Fruit fly (Drosophila melanogaster) whole organism, embryonic: ENCODE results near the gene ich.

Experiments
- ATbp ChIP-seq: fragments of 200-800 bp; sonication (Bioruptor generic); optimal IDR thresholded peaks from 2 replicates; lab custom pipeline; 2017; ENCODE audit warnings: missing biosample characterization, mild to moderate bottlenecking, missing genetic modification characterization, missing genetic modification reagents
- Asciz ChIP-seq: fragments of 200-800 bp; sonication (Bioruptor generic); optimal IDR thresholded peaks from 2 replicates; lab custom pipeline; 2017; ENCODE audit warnings: missing biosample characterization, mild to moderate bottlenecking, missing genetic modification characterization, missing genetic modification reagents
- Atf3 ChIP-seq: fragments of 200-800 bp; sonication (Bioruptor generic); optimal IDR thresholded peaks from 3 replicates; lab custom pipeline; 2016; ENCODE audit warnings: missing biosample characterization, missing genetic modification characterization
- B-H2 ChIP-seq: fragments of 200-800 bp; sonication (Bioruptor generic); optimal IDR thresholded peaks from 2 replicates; lab custom pipeline; 2018; ENCODE audit warnings: missing biosample characterization, mild to moderate bottlenecking, missing genetic modification characterization
- CG10654 ChIP-seq: fragments of 200-800 bp; sonication (Bioruptor generic); optimal IDR thresholded peaks from 2 replicates; lab custom pipeline; 2016; ENCODE audit warnings: missing biosample characterization, missing genetic modification characterization
- CG13287 ChIP-seq: fragments of 200-800 bp; sonication (Bioruptor generic); IDR thresholded peaks from 2 replicates; pipeline ENCODE4 v1.3.6; 2022; ENCODE audit warnings: missing biosample characterization, missing genetic modification characterization; ENCODE audit not compliant: partially characterized antibody
- CG17328 ChIP-seq: fragments of 200-800 bp; sonication (Bioruptor generic); IDR thresholded peaks from 2 replicates; pipeline ENCODE4 v1.3.6; 2022; ENCODE audit warnings: missing biosample characterization, missing genetic modification characterization
- CG18262 ChIP-seq: fragments of 200-800 bp; optimal IDR thresholded peaks from 3 replicates; lab custom pipeline; 2019; ENCODE audit warnings: missing biosample characterization, mild to moderate bottlenecking, missing genetic modification characterization, moderate library complexity
- CG18764 ChIP-seq: fragments of 200-800 bp; sonication (Bioruptor generic); optimal IDR thresholded peaks from 3 replicates; lab custom pipeline; 2016; ENCODE audit warnings: missing biosample characterization, missing genetic modification characterization
- CG2199 ChIP-seq: fragments of 200-800 bp; sonication (Bioruptor generic); IDR thresholded peaks from 3 replicates; pipeline ENCODE4 v1.3.6; 2022; ENCODE audit warnings: missing biosample characterization, missing genetic modification characterization
- CG32772 ChIP-seq: fragments of 200-800 bp; sonication (Bioruptor generic); IDR thresholded peaks from 2 replicates; pipeline ENCODE4 v1.3.6; 2022; ENCODE audit warnings: missing biosample characterization, missing genetic modification characterization
- CG3407 ChIP-seq: fragments of 200-800 bp; sonication (Bioruptor generic); optimal IDR thresholded peaks from 2 replicates; lab custom pipeline; 2018; ENCODE audit warnings: missing biosample characterization, mild to moderate bottlenecking, missing genetic modification characterization
- CG3726 ChIP-seq: fragments of 200-800 bp; sonication (Bioruptor generic); IDR thresholded peaks from 3 replicates; pipeline ENCODE4, ENCODE4 v1.3.6; 2022; ENCODE audit warnings: missing biosample characterization, missing genetic modification characterization
- CG4328 ChIP-seq: fragments of 200-800 bp; sonication (Bioruptor generic); optimal IDR thresholded peaks from 3 replicates; lab custom pipeline; 2017; ENCODE audit warnings: missing biosample characterization, missing genetic modification reagents, missing genetic modification characterization
- CG7928 ChIP-seq: fragments of 200-800 bp; sonication (Bioruptor generic); optimal IDR thresholded peaks from 2 replicates; lab custom pipeline; 2017; ENCODE audit warnings: missing biosample characterization, mild to moderate bottlenecking, missing genetic modification characterization
- CG8359 ChIP-seq: fragments of 200-800 bp; sonication (Bioruptor generic); optimal IDR thresholded peaks from 2 replicates; lab custom pipeline; 2017; ENCODE audit warnings: missing biosample characterization, mild to moderate bottlenecking, missing genetic modification characterization, borderline replicate concordance
- CG8944 ChIP-seq: fragments of 200-800 bp; sonication (Bioruptor generic); optimal IDR thresholded peaks from 3 replicates; lab custom pipeline; 2016; ENCODE audit warnings: missing biosample characterization, missing genetic modification characterization
- CG9437 ChIP-seq: fragments of 200-800 bp; sonication (Bioruptor generic); optimal IDR thresholded peaks from 2 replicates; lab custom pipeline; 2018; ENCODE audit warnings: missing biosample characterization, mild to moderate bottlenecking, missing genetic modification characterization
- Dbx ChIP-seq: fragments of 200-800 bp; sonication (Bioruptor generic); IDR thresholded peaks from 3 replicates; pipeline ENCODE4 v1.3.6; 2022; ENCODE audit warnings: missing biosample characterization, missing genetic modification characterization
- Doc2 ChIP-seq: fragments of 200-800 bp; sonication (Bioruptor generic); IDR thresholded peaks from 2 replicates; pipeline ENCODE4 v1.3.6; 2022; ENCODE audit warnings: missing biosample characterization, missing genetic modification characterization
- Fer3 ChIP-seq: fragments of 200-800 bp; sonication (Bioruptor generic); optimal IDR thresholded peaks from 2 replicates; lab custom pipeline; 2018; ENCODE audit warnings: missing biosample characterization, mild to moderate bottlenecking, missing genetic modification characterization, moderate library complexity
- Gug ChIP-seq: fragments of 200-800 bp; sonication (Bioruptor generic); IDR thresholded peaks from 4 replicates; pipeline ENCODE4 v1.3.6; 2022; ENCODE audit warnings: missing biosample characterization, missing genetic modification characterization
- HLH3B ChIP-seq: fragments of 200-800 bp; sonication (Bioruptor generic); IDR thresholded peaks from 2 replicates; pipeline ENCODE4 v1.3.6; 2022; ENCODE audit warnings: missing biosample characterization, missing genetic modification characterization
- Hr78 ChIP-seq, 2 experiments: fragments of 200-800 bp in 1 of 2; fragments of >200 bp in 1 of 2; sonication (Bioruptor generic) in 1 of 2; optimal IDR thresholded peaks; 2 replicates each; lab custom pipeline; 2017 to 2019; ENCODE audit warnings: missing biosample characterization in 2 of 2, missing genetic modification characterization in 2 of 2, mild to moderate bottlenecking in 1 of 2, moderate library complexity in 1 of 2
- Hsf ChIP-seq: fragments of 200-800 bp; sonication (Bioruptor generic); optimal IDR thresholded peaks from 3 replicates; lab custom pipeline; 2016; ENCODE audit warnings: missing biosample characterization, missing genetic modification characterization
- MTF-1 ChIP-seq: fragments of 200-800 bp; sonication (Bioruptor generic); optimal IDR thresholded peaks from 2 replicates; lab custom pipeline; 2018; ENCODE audit warnings: missing biosample characterization, mild to moderate bottlenecking, missing genetic modification characterization, borderline replicate concordance
- Scr ChIP-seq: fragments of 200-800 bp; sonication (Bioruptor generic); IDR thresholded peaks from 2 replicates; pipeline ENCODE4 v1.3.6; 2022; ENCODE audit warnings: missing biosample characterization, missing genetic modification characterization; ENCODE audit not compliant: partially characterized antibody
- Ssrp ChIP-seq: fragments of 200-800 bp; sonication (Bioruptor generic); optimal IDR thresholded peaks from 2 replicates; lab custom pipeline; 2018; ENCODE audit warnings: missing biosample characterization, mild to moderate bottlenecking, missing genetic modification characterization, moderate library complexity
- abd-A ChIP-seq: fragments of 200-800 bp; sonication (Bioruptor generic); optimal IDR thresholded peaks from 3 replicates; lab custom pipeline; 2019; ENCODE audit warnings: missing biosample characterization, mild to moderate bottlenecking, missing genetic modification characterization, moderate library complexity
- al ChIP-seq: fragments of 200-800 bp; sonication (Bioruptor generic); IDR thresholded peaks from 2 replicates; pipeline ENCODE4 v1.3.6; 2022; ENCODE audit warnings: missing biosample characterization, missing genetic modification characterization
- az2 ChIP-seq: fragments of 200-800 bp; sonication (Bioruptor generic); optimal IDR thresholded peaks from 3 replicates; lab custom pipeline; 2016; ENCODE audit warnings: missing biosample characterization, missing genetic modification characterization
- bab2 ChIP-seq: fragments of 200-800 bp; sonication (Bioruptor generic); optimal IDR thresholded peaks from 2 replicates; lab custom pipeline; 2016; ENCODE audit warnings: missing biosample characterization, missing genetic modification characterization
- bigmax ChIP-seq: fragments of 200-800 bp; sonication (Bioruptor generic); optimal IDR thresholded peaks from 2 replicates; lab custom pipeline; 2018; ENCODE audit warnings: missing biosample characterization, mild to moderate bottlenecking, missing genetic modification characterization
- ci ChIP-seq: fragments of 200-800 bp; sonication (Bioruptor generic); IDR thresholded peaks from 3 replicates; pipeline ENCODE4 v1.3.6; 2022; ENCODE audit warnings: missing biosample characterization, missing genetic modification characterization
- danr ChIP-seq: fragments of 200-800 bp; sonication (Bioruptor generic); IDR thresholded peaks from 2 replicates; pipeline ENCODE4 v1.3.6; 2022; ENCODE audit warnings: missing biosample characterization, missing genetic modification characterization
- dmrt99B ChIP-seq: fragments of 200-800 bp; sonication (Bioruptor generic); optimal IDR thresholded peaks from 2 replicates; lab custom pipeline; 2018; ENCODE audit warnings: missing biosample characterization, mild to moderate bottlenecking, missing genetic modification characterization, moderate library complexity
- exex ChIP-seq: fragments of 200-800 bp; sonication (Bioruptor generic); optimal IDR thresholded peaks from 4 replicates; lab custom pipeline; 2018; ENCODE audit warnings: missing biosample characterization, mild to moderate bottlenecking, missing genetic modification characterization, moderate library complexity
- gce ChIP-seq: fragments of 200-800 bp; sonication (Bioruptor generic); IDR thresholded peaks from 3 replicates; pipeline ENCODE4 v1.3.6; 2022; ENCODE audit warnings: missing biosample characterization, missing genetic modification characterization
- gfzf ChIP-seq: fragments of 200-800 bp; sonication (Bioruptor generic); optimal IDR thresholded peaks from 2 replicates; lab custom pipeline; 2016; ENCODE audit warnings: missing biosample characterization, mild to moderate bottlenecking, missing genetic modification characterization, moderate library complexity
- ind ChIP-seq: fragments of 200-800 bp; sonication (Bioruptor generic); optimal IDR thresholded peaks from 3 replicates; lab custom pipeline; 2016; ENCODE audit warnings: missing biosample characterization, missing genetic modification characterization
- lab ChIP-seq: fragments of 200-800 bp; sonication (Bioruptor generic); optimal IDR thresholded peaks from 3 replicates; lab custom pipeline; 2017; ENCODE audit warnings: missing biosample characterization, missing genetic modification characterization, mild to moderate bottlenecking, moderate library complexity, missing genetic modification reagents
- pho ChIP-seq: fragments of 200-800 bp; sonication (Bioruptor generic); optimal IDR thresholded peaks from 2 replicates; lab custom pipeline; 2016; ENCODE audit warnings: missing biosample characterization, missing genetic modification characterization
- pum ChIP-seq: fragments of 200-800 bp; sonication (Bioruptor generic); optimal IDR thresholded peaks from 2 replicates; lab custom pipeline; 2016; ENCODE audit warnings: missing biosample characterization, missing genetic modification characterization
- row ChIP-seq: fragments of 200-800 bp; sonication (Bioruptor generic); IDR thresholded peaks from 3 replicates; pipeline ENCODE4 v1.3.6; 2022; ENCODE audit warnings: missing biosample characterization, missing genetic modification characterization
- sr ChIP-seq: fragments of 200-800 bp; sonication (Bioruptor generic); IDR thresholded peaks from 3 replicates; pipeline ENCODE4 v1.3.6; 2022; ENCODE audit warnings: missing biosample characterization, missing genetic modification characterization
- stwl ChIP-seq: fragments of 200-800 bp; sonication (Bioruptor generic); optimal IDR thresholded peaks from 3 replicates; lab custom pipeline; 2018; ENCODE audit warnings: missing biosample characterization, mild to moderate bottlenecking, missing genetic modification characterization, moderate library complexity
- tll ChIP-seq, 2 experiments: fragments of 200-800 bp in 1 of 2; fragments of >200 bp in 1 of 2; sonication (Bioruptor generic) in 1 of 2; optimal IDR thresholded peaks; 2 replicates each; lab custom pipeline; 2017 to 2019; ENCODE audit warnings: missing biosample characterization in 2 of 2, missing genetic modification characterization in 2 of 2, mild to moderate bottlenecking in 1 of 2, moderate library complexity in 1 of 2
- trh ChIP-seq: fragments of 200-800 bp; sonication (Bioruptor generic); optimal IDR thresholded peaks from 2 replicates; lab custom pipeline; 2016; ENCODE audit warnings: missing biosample characterization, missing genetic modification characterization
- zen ChIP-seq: fragments of 200-800 bp; sonication (Bioruptor generic); optimal IDR thresholded peaks from 3 replicates; lab custom pipeline; 2018; ENCODE audit warnings: missing biosample characterization, mild to moderate bottlenecking, missing genetic modification characterization, moderate library complexity

The ich gene

DNA sequence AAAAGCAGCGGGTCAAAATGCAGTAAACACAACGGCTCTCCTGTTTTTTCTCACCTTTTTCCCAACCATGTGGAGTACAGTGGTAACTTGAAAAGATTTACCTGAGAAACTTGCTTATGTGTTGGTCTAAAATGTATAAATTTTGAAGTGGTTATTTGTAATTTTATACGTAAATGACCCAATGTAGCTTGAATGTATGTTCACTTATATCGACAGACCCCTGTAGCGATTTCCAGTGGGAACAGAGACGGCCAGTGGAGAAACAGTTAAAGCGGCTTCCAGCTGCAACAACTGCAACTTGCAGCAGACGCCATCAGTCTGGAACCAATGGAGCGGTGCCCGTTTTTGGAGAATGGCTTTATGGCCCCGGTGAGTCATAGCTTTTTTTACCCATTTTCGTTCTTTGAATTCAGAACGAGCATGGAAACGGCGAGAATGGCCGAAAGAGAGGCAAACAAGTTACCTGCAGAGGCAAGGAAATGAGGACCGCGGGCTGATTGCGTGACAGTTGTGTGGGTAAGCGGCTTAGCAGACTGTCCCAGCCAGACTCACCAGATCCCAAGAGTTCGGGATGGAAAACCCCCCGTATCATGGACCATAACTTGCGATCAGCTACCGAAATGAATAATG lies 36.8 kb downstream of the ich start (continued):
- TF ChIP-seq CG17328 (GFP tag; lab: Robert Waterston, UW) (peak; percentile 58), bab2 (GFP tag; lab: Kevin White, UChicago) (peak; percentile 59), CG13287 (no peak), exex (tag; lab: Kevin White, UChicago) (no peak), Hr78 (GFP tag; optimal IDR thresholded peaks at IDR 0.05; lab: Kevin White, UChicago) (peak in 1 of 2 experiments; percentile 29), row (GFP tag; lab: Robert Waterston, UW) (peak; percentile 72), CG18262 (tag; lab: Kevin White, UChicago) (peak; percentile 87), ATbp (GFP tag; lab: Kevin White, UChicago) (no peak), gce (GFP tag; lab: Robert Waterston, UW) (peak; percentile 64; the same call in 1 of the 3 replicates), Ssrp (tag; lab: Kevin White, UChicago) (peak; percentile 52), lab (GFP tag; lab: Kevin White, UChicago) (peak; percentile 45), CG4328 (GFP tag; lab: Kevin White, UChicago) (no peak), abd-A (peak; percentile 68), danr (GFP tag; lab: Robert Waterston, UW) (peak; percentile 64; the same call in 1 of the 2 replicates), B-H2 (GFP tag; lab: Kevin White, UChicago) (no peak), pho (GFP tag; lab: Kevin White, UChicago) (no peak), CG9437 (GFP tag; lab: Kevin White, UChicago) (peak; percentile 2), Dbx (no peak), CG18764 (GFP tag; lab: Kevin White, UChicago) (no peak), CG3726 (peak; percentile 61; the same call in 1 of the 3 replicates), ind (peak; percentile 69), Doc2 (GFP tag; lab: Robert Waterston, UW) (no peak), al (GFP tag; lab: Robert Waterston, UW) (no peak), gfzf (GFP tag; lab: Kevin White, UChicago) (no peak), pum (GFP tag; lab: Kevin White, UChicago) (peak; percentile 63), bigmax (GFP tag; lab: Kevin White, UChicago) (no peak), stwl (tag; lab: Kevin White, UChicago) (peak; percentile 30), CG7928 (no peak), Hsf (GFP tag; lab: Kevin White, UChicago) (peak; percentile 45), tll (GFP tag; optimal IDR thresholded peaks at IDR 0.05; lab: Kevin White, UChicago) (no peak), CG8944 (GFP tag; lab: Kevin White, UChicago) (peak; percentile 46), Atf3 (peak; percentile 22), az2 (GFP tag; lab: Kevin White, UChicago) (peak; percentile 61), MTF-1 (GFP tag; lab: Kevin White, UChicago) (no peak), CG2199 (GFP tag; lab: Robert Waterston, UW) (peak; percentile 89), sr (GFP tag; lab: Robert Waterston, UW) (no peak), Fer3 (peak; percentile 28), HLH3B (GFP tag; lab: Robert Waterston, UW) (peak; percentile 23; the same call in 1 of the 2 replicates), Scr (GFP tag; lab: Robert Waterston, UW) (no peak), Gug (peak; percentile 68; the same call in 2 of the 4 replicates), CG10654 (GFP tag; lab: Kevin White, UChicago) (peak; percentile 24), zen (peak; percentile 87), CG8359 (GFP tag; lab: Kevin White, UChicago) (peak; percentile 73), trh (GFP tag; lab: Kevin White, UChicago) (no peak), CG3407 (GFP tag; lab: Kevin White, UChicago) (peak; percentile 34), dmrt99B (tag; lab: Kevin White, UChicago) (peak; percentile 71), CG32772 (GFP tag; lab: Robert Waterston, UW) (peak; percentile 72), Asciz (peak; percentile 81), ci (GFP tag; lab: Robert Waterston, UW) (peak; percentile 84)
